Fruit fly (Drosophila melanogaster): ENCODE results near the gene Las.

Las gene

dm6 chr3L:20432297-20432696, at the start of gene Las, which contains the start of gene Psn (continued):
- TF ChIP-seq Dp (GFP tag; optimal IDR thresholded peaks at IDR 0.05) (peak; percentile 61), HLH54F (GFP tag; optimal IDR thresholded peaks at IDR 0.05) (no peak), Lhr (GFP tag; optimal IDR thresholded peaks at IDR 0.05) (peak; percentile 9), ato (GFP tag; IDR thresholded peaks at IDR 0.05; ENCODE audit: partially characterized antibody) (0 out of 2 replicates have a peak, but pooled peaks have one; percentile 40), Bgb (GFP tag; IDR thresholded peaks at IDR 0.05; ENCODE audit: partially characterized antibody) (0 out of 2 replicates have a peak, but pooled peaks have one; percentile 32), CG2129 (GFP tag; IDR thresholded peaks at IDR 0.05; ENCODE audit: partially characterized antibody) (0 out of 2 replicates have a peak, but pooled peaks have one; percentile 36)

dm6 chr3L:20474789-20475208, 42.6 kb upstream of the Las start:
- peak; percentile 76 for TF ChIP-seq pzg (GFP tag; optimal IDR thresholded peaks at IDR 0.05)
- peak; percentile 77 for TF ChIP-seq Bdp1 (GFP tag; optimal IDR thresholded peaks at IDR 0.05)
- TF ChIP-seq phol (tag; optimal IDR thresholded peaks at IDR 0.05), result peak; percentile 82
- no peak for TF ChIP-seq E2f2 (GFP tag; IDR thresholded peaks at IDR 0.05)
- TF ChIP-seq zen2 (GFP tag; IDR thresholded peaks at IDR 0.05; ENCODE audit: partially characterized antibody), result no peak
- TF ChIP-seq CG12299 (tag; optimal IDR thresholded peaks at IDR 0.05), result peak; percentile 75
- TF ChIP-seq klu (GFP tag; IDR thresholded peaks at IDR 0.05), result no peak
- TF ChIP-seq Antp (GFP tag; optimal IDR thresholded peaks at IDR 0.05), result peak; percentile 79
- no peak for TF ChIP-seq z (GFP tag; IDR thresholded peaks at IDR 0.05)
- TF ChIP-seq Rfx (GFP tag; IDR thresholded peaks at IDR 0.05), result no peak
- TF ChIP-seq tup (GFP tag; optimal IDR thresholded peaks at IDR 0.05), result peak; percentile 87
- TF ChIP-seq tgo (GFP tag; IDR thresholded peaks at IDR 0.05), result no peak
- TF ChIP-seq ERR (GFP tag; optimal IDR thresholded peaks at IDR 0.05), result peak; percentile 60
- TF ChIP-seq CG10274 (GFP tag; optimal IDR thresholded peaks at IDR 0.05), result peak; percentile 60
- TF ChIP-seq Awh (GFP tag; IDR thresholded peaks at IDR 0.05), result no peak
- peak; percentile 84 for TF ChIP-seq CG1233 (GFP tag; optimal IDR thresholded peaks at IDR 0.05)
- TF ChIP-seq mirr (GFP tag; optimal IDR thresholded peaks at IDR 0.05), result peak; percentile 79
- TF ChIP-seq Bgb (GFP tag; IDR thresholded peaks at IDR 0.05; ENCODE audit: partially characterized antibody), result no peak
- no peak for TF ChIP-seq ase (GFP tag; IDR thresholded peaks at IDR 0.05)
- peak in 1 of 2 experiments; percentile 69 for TF ChIP-seq Hr78 (GFP tag; optimal IDR thresholded peaks at IDR 0.05)
- peak; percentile 85 for TF ChIP-seq Ets97D (GFP tag; optimal IDR thresholded peaks at IDR 0.05)
- no peak for TF ChIP-seq Scr (GFP tag; IDR thresholded peaks at IDR 0.05; ENCODE audit: partially characterized antibody)
- no peak for TF ChIP-seq toy (GFP tag; IDR thresholded peaks at IDR 0.05)
- TF ChIP-seq CG13296 (GFP tag; optimal IDR thresholded peaks at IDR 0.05), result peak; percentile 88
- no peak for TF ChIP-seq Xrp1 (GFP tag; IDR thresholded peaks at IDR 0.05)
- TF ChIP-seq Opbp (GFP tag; IDR thresholded peaks at IDR 0.05; ENCODE audit: partially characterized antibody), result no peak
- peak; percentile 81 for TF ChIP-seq CG5245 (GFP tag; optimal IDR thresholded peaks at IDR 0.05)
- no peak for TF ChIP-seq CG8765 (GFP tag; IDR thresholded peaks at IDR 0.05)
- no peak for TF ChIP-seq CG32767 (GFP tag; IDR thresholded peaks at IDR 0.05)
- TF ChIP-seq CG18476 (GFP tag; optimal IDR thresholded peaks at IDR 0.05), result peak; percentile 86
- no peak for TF ChIP-seq CG10366 (GFP tag; IDR thresholded peaks at IDR 0.05)
- TF ChIP-seq CG7271 (tag; optimal IDR thresholded peaks at IDR 0.05), result peak; percentile 41
- TF ChIP-seq CG8388 (GFP tag; optimal IDR thresholded peaks at IDR 0.05), result peak; percentile 78
- TF ChIP-seq eve (GFP tag; optimal IDR thresholded peaks at IDR 0.05), result no peak
- no peak for TF ChIP-seq mld (GFP tag; IDR thresholded peaks at IDR 0.05; ENCODE audit: partially characterized antibody)
- no peak for TF ChIP-seq sisA (GFP tag; IDR thresholded peaks at IDR 0.05)
- no peak for TF ChIP-seq Tbp (GFP tag; optimal IDR thresholded peaks at IDR 0.05)
- TF ChIP-seq Vsx1 (GFP tag; optimal IDR thresholded peaks at IDR 0.05), result peak; percentile 53
- peak; percentile 90 for TF ChIP-seq az2 (GFP tag; optimal IDR thresholded peaks at IDR 0.05)
- TF ChIP-seq CG9727 (GFP tag; optimal IDR thresholded peaks at IDR 0.05), result peak; percentile 83
- TF ChIP-seq NC2β (GFP tag; optimal IDR thresholded peaks at IDR 0.05), result peak; percentile 73
- TF ChIP-seq Dp (GFP tag; optimal IDR thresholded peaks at IDR 0.05), result peak; percentile 49
- TF ChIP-seq Bteb2 (GFP tag; optimal IDR thresholded peaks at IDR 0.05), result peak; percentile 84
- TF ChIP-seq CG11085 (GFP tag; IDR thresholded peaks at IDR 0.05), result no peak
- peak; percentile 76 for TF ChIP-seq crc (GFP tag; optimal IDR thresholded peaks at IDR 0.05)

All from whole organism, embryonic.